Worm (Caenorhabditis elegans) whole organism, L4/young adult: ENCODE data around the gene cdc-14.

ENCODE experiments used
- W03F9.2 ChIP-seq: fragments of 150-350 bp; optimal IDR thresholded peaks from 2 replicates; lab custom pipeline; 2014; ENCODE audit warnings: missing biosample characterization, missing genetic modification characterization
- dao-5 ChIP-seq: sonication (generic microtip); optimal IDR thresholded peaks from 2 replicates; lab custom pipeline; 2016; ENCODE audit warnings: missing genotype, missing genetic modification characterization, moderate library complexity, missing compliant biosample characterization
- him-1 ChIP-seq: sonication (generic microtip); optimal IDR thresholded peaks from 2 replicates; lab custom pipeline; 2016; ENCODE audit warnings: missing genotype, missing genetic modification reagents, missing genetic modification characterization, missing compliant biosample characterization

DNA sequence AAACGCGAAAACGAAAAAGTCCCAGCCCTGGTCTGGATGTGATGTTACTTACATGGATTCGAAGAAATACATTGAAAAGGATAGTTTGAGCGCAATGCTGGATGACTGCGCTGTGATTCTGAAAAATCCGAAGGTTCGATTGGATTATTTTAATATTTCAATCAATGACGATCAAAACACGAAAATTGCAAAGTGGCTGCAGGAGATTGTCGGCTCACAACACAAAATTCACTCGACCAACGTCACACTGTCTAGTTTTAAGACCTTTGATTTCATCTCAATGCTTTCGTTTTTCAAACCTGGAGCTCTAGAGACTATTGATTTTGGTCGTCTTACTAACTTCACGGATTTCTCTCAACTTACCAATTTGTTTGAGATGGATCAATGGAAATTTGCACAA, 41.7 kb downstream of the cdc-14 start, which contains the start of gene C17C3.5:
- TF ChIP-seq dao-5 (tag; lab: Kevin White, UChicago) (no peak), him-1 (no peak), W03F9.2 (tag; lab: Kevin White, UChicago) (no peak)
